Fruit fly (Drosophila melanogaster) S2 (cell line): ENCODE measurements around the gene dao.

Experiments used
- CG8478 ChIP-seq: fragments of >200 bp; optimal IDR thresholded peaks from 2 replicates; lab custom pipeline; 2018
- CTCF ChIP-seq, 2 experiments: fragments of >200 bp; optimal IDR thresholded peaks; 2 replicates each; lab custom pipeline; 2018

The dao gene

dm6 chr2L:15248163-15249005 lies at the start of gene dao:
Gene dao, plus strand, starts transcription at chr2L:15248879.
- no peak for TF ChIP-seq CTCF (optimal IDR thresholded peaks at IDR 0.05; lab: Kevin White, UChicago)
- no peak for TF ChIP-seq CG8478

dm6 chr2L:15200409-15200808 lies 48.3 kb upstream of the dao start, which contains the start of gene CG4168:
Gene CG4168, minus strand, starts transcription at chr2L:15200459.
- TF ChIP-seq CG8478: no peak
- no peak for TF ChIP-seq CTCF (optimal IDR thresholded peaks at IDR 0.05; lab: Kevin White, UChicago)

- TF ChIP-seq CG8478 (no peak), CTCF (optimal IDR thresholded peaks at IDR 0.05; lab: Kevin White, UChicago) (no peak)
Measured at dm6 chr2L:15201992-15202391, 46.7 kb upstream of the dao start, which contains the start of gene Sfp35C. Gene Sfp35C, minus strand, starts transcription at chr2L:15202092.

dm6 chr2L:15211489-15211888 lies 37.2 kb upstream of the dao start:
- TF ChIP-seq CG8478 (no peak), CTCF (optimal IDR thresholded peaks at IDR 0.05; lab: Kevin White, UChicago) (no peak)

dm6 chr2L:15214922-15215321 lies 33.8 kb upstream of the dao start, which contains the start of gene CG43230:
Gene CG43230, plus strand, starts transcription at chr2L:15215222.
- TF ChIP-seq CG8478 (no peak), CTCF (optimal IDR thresholded peaks at IDR 0.05; lab: Kevin White, UChicago) (no peak)

dm6 chr2L:15243413-15243812 lies 5.3 kb upstream of the dao start:
- no peak for TF ChIP-seq CG8478
- no peak for TF ChIP-seq CTCF (optimal IDR thresholded peaks at IDR 0.05; lab: Kevin White, UChicago)

- TF ChIP-seq CTCF (optimal IDR thresholded peaks at IDR 0.05; lab: Kevin White, UChicago): no peak
- TF ChIP-seq CG8478: no peak
Measured at dm6 chr2L:15244708-15245107, 4.0 kb upstream of the dao start.

- TF ChIP-seq CTCF (optimal IDR thresholded peaks at IDR 0.05; lab: Kevin White, UChicago) (no peak), CG8478 (no peak)
Measured at dm6 chr2L:15247614-15248013, 1.1 kb upstream of the dao start, which contains the start of gene ZnT35C. Gene ZnT35C, minus strand, starts transcription at chr2L:15247714.

- TF ChIP-seq CTCF (optimal IDR thresholded peaks at IDR 0.05; lab: Kevin White, UChicago): no peak
- TF ChIP-seq CG8478: no peak
Measured at dm6 chr2L:15249006-15249513, 381 bp downstream of the dao start.

dm6 chr2L:15249682-15250081 lies 1.0 kb downstream of the dao start:
- TF ChIP-seq CTCF (optimal IDR thresholded peaks at IDR 0.05; lab: Kevin White, UChicago) (no peak), CG8478 (no peak)

- no peak for TF ChIP-seq CTCF (optimal IDR thresholded peaks at IDR 0.05; lab: Kevin White, UChicago)
- TF ChIP-seq CG8478: no peak
Measured at dm6 chr2L:15254229-15254861, 5.7 kb downstream of the dao start.

- TF ChIP-seq CG8478 (no peak), CTCF (optimal IDR thresholded peaks at IDR 0.05; lab: Kevin White, UChicago) (no peak)
Measured at dm6 chr2L:15256249-15256648, 7.6 kb downstream of the dao start, which contains the start of the genes PolD3 and Uxt. Gene PolD3, minus strand, starts transcription at chr2L:15256304. Gene Uxt, plus strand, starts transcription at chr2L:15256581.

dm6 chr2L:15264483-15264987 lies 15.9 kb downstream of the dao start, which contains the start of gene yuri:
Gene yuri, minus strand, starts transcription at chr2L:15264692.
- TF ChIP-seq CTCF (optimal IDR thresholded peaks at IDR 0.05; lab: Kevin White, UChicago): no peak
- no peak for TF ChIP-seq CG8478

- TF ChIP-seq CG8478 (no peak), CTCF (optimal IDR thresholded peaks at IDR 0.05; lab: Kevin White, UChicago) (no peak)
Measured at dm6 chr2L:15271336-15271735, 22.7 kb downstream of the dao start.

- TF ChIP-seq CG8478: no peak
- TF ChIP-seq CTCF (optimal IDR thresholded peaks at IDR 0.05; lab: Kevin White, UChicago): no peak
Measured at dm6 chr2L:15271757-15272589, 23.3 kb downstream of the dao start, which contains the start of gene Cul3. Gene Cul3, minus strand, starts transcription at chr2L:15272024.
